Worm (Caenorhabditis elegans) whole organism, L1 larva: ENCODE data around the gene dpff-1.
A peak's percentile ranks its signal among the peaks of the same experiment; 100 is the strongest.

Experiments used
- C16A3.4 ChIP-seq: fragments of 150-350 bp; optimal IDR thresholded peaks from 2 replicates; lab custom pipeline; 2014; ENCODE audit warnings: missing biosample characterization, missing genetic modification characterization
- F16B12.6 ChIP-seq: fragments of 150-350 bp; optimal IDR thresholded peaks from 2 replicates; lab custom pipeline; 2014; ENCODE audit warnings: missing biosample characterization, missing genetic modification characterization
- aly-2 ChIP-seq: fragments of 150-350 bp; optimal IDR thresholded peaks from 2 replicates; lab custom pipeline; 2014; ENCODE audit warnings: missing biosample characterization, missing genetic modification characterization
- ama-1 ChIP-seq: fragments of 150-350 bp; optimal IDR thresholded peaks from 2 replicates; lab custom pipeline; 2014
- blmp-1 ChIP-seq: fragments of 150-350 bp; optimal IDR thresholded peaks from 2 replicates; lab custom pipeline; 2014; ENCODE audit warnings: missing biosample characterization, missing genetic modification characterization
- ceh-82 ChIP-seq, 3 experiments: fragments of 150-350 bp in 1 of 3; sonication (generic microtip) in 2 of 3; optimal IDR thresholded peaks; 2 replicates each; lab custom pipeline; 2014 to 2017; ENCODE audit warnings: missing biosample characterization in 3 of 3, missing genetic modification characterization in 3 of 3
- ceh-90 ChIP-seq: sonication (generic microtip); optimal IDR thresholded peaks from 2 replicates; lab custom pipeline; 2016; ENCODE audit warnings: missing genetic modification characterization, missing compliant biosample characterization
- ces-1 ChIP-seq: fragments of 150-350 bp; optimal IDR thresholded peaks from 2 replicates; lab custom pipeline; 2014; ENCODE audit warnings: missing biosample characterization, missing genetic modification reagents, missing genetic modification characterization
- dpl-1 ChIP-seq, 3 experiments: fragments of 150-350 bp in 2 of 3; sonication (generic microtip) in 1 of 3; optimal IDR thresholded peaks; 2 replicates each; lab custom pipeline; 2014 to 2017; ENCODE audit warnings: missing biosample characterization in 3 of 3, missing genetic modification characterization in 3 of 3, missing genetic modification reagents in 3 of 3
- dsc-1 ChIP-seq: sonication (generic microtip); optimal IDR thresholded peaks from 2 replicates; lab custom pipeline; 2016; ENCODE audit warnings: mild to moderate bottlenecking, missing genetic modification characterization, missing compliant biosample characterization
- efl-1 ChIP-seq, 4 experiments: fragments of 150-350 bp; optimal IDR thresholded peaks in 3 of 4; peaks in 1 of 4; 1 replicate in 1 of 4; 2 replicates in 3 of 4; lab custom pipeline; 2014; ENCODE audit warnings: missing biosample characterization in 2 of 4, missing genetic modification characterization in 2 of 4, missing genetic modification reagents in 2 of 4
- elt-2 ChIP-seq: sonication (generic microtip); optimal IDR thresholded peaks from 2 replicates; lab custom pipeline; 2016; ENCODE audit warnings: missing genetic modification characterization, mild to moderate bottlenecking, inconsistent platforms, missing compliant biosample characterization, missing genetic modification reagents
- elt-3 ChIP-seq, 6 experiments: fragments of 150-350 bp in 1 of 6; sonication (generic microtip); optimal IDR thresholded peaks; 2 replicates each; lab custom pipeline; 2017 to 2018; ENCODE audit warnings: missing biosample characterization in 6 of 6, missing genetic modification characterization in 6 of 6, inconsistent platforms in 1 of 6
- fkh-8 ChIP-seq: sonication (generic microtip); optimal IDR thresholded peaks from 2 replicates; lab custom pipeline; 2016; ENCODE audit warnings: mild to moderate bottlenecking, missing genetic modification characterization, missing compliant biosample characterization
- grh-1 ChIP-seq: fragments of 200-800 bp; sonication (Bioruptor generic); IDR thresholded peaks from 2 replicates; pipeline ENCODE4 v1.3.6; 2022; ENCODE audit warnings: missing genetic modification reagents, missing genetic modification characterization, missing compliant biosample characterization
- hpl-2 ChIP-seq: fragments of 150-350 bp; optimal IDR thresholded peaks from 2 replicates; lab custom pipeline; 2014; ENCODE audit warnings: missing biosample characterization, missing genetic modification reagents, missing genetic modification characterization
- irx-1 ChIP-seq: sonication (generic microtip); optimal IDR thresholded peaks from 2 replicates; lab custom pipeline; 2016; ENCODE audit warnings: missing genetic modification characterization, missing compliant biosample characterization
- lin-13 ChIP-seq: fragments of 150-350 bp; optimal IDR thresholded peaks from 2 replicates; lab custom pipeline; 2014; ENCODE audit warnings: missing biosample characterization, missing genetic modification reagents, missing genetic modification characterization
- lin-14 ChIP-seq: fragments of 200-800 bp; sonication (Bioruptor generic); optimal IDR thresholded peaks from 2 replicates; lab custom pipeline; 2018; ENCODE audit warnings: mild to moderate bottlenecking, missing genetic modification characterization, moderate library complexity, missing compliant biosample characterization
- lin-15B ChIP-seq: fragments of 150-350 bp; sonication (generic microtip); optimal IDR thresholded peaks from 3 replicates; lab custom pipeline; 2014; ENCODE audit warnings: missing biosample characterization, missing genetic modification characterization
- lin-35 ChIP-seq, 2 experiments: fragments of 150-350 bp; optimal IDR thresholded peaks; 2 replicates each; lab custom pipeline; 2014; ENCODE audit warnings: missing biosample characterization in 2 of 2, missing genetic modification characterization in 2 of 2, missing genetic modification reagents in 2 of 2
- lin-39 ChIP-seq: fragments of 150-350 bp; optimal IDR thresholded peaks from 2 replicates; lab custom pipeline; 2014; ENCODE audit warnings: missing biosample characterization, missing genetic modification reagents, missing genetic modification characterization
- lir-3 ChIP-seq: sonication (generic microtip); optimal IDR thresholded peaks from 2 replicates; lab custom pipeline; 2016; ENCODE audit warnings: mild to moderate bottlenecking, missing genetic modification characterization, moderate library complexity, missing compliant biosample characterization; ENCODE audit not compliant: poor library complexity
- lsy-2 ChIP-seq, 2 experiments: fragments of 150-350 bp; optimal IDR thresholded peaks; 2 replicates each; lab custom pipeline; 2014; ENCODE audit warnings: missing biosample characterization in 2 of 2, missing genetic modification characterization in 2 of 2
- mep-1 ChIP-seq: fragments of 150-350 bp; optimal IDR thresholded peaks from 2 replicates; lab custom pipeline; 2014; ENCODE audit warnings: missing biosample characterization, missing genetic modification characterization
- nhr-12 ChIP-seq: sonication (generic microtip); optimal IDR thresholded peaks from 2 replicates; lab custom pipeline; 2017; ENCODE audit warnings: missing biosample characterization, missing genetic modification characterization
- nhr-20 ChIP-seq: sonication (generic microtip); optimal IDR thresholded peaks from 2 replicates; lab custom pipeline; 2016; ENCODE audit warnings: mild to moderate bottlenecking, missing genetic modification characterization, missing compliant biosample characterization
- nhr-47 ChIP-seq: sonication (generic microtip); optimal IDR thresholded peaks from 2 replicates; lab custom pipeline; 2016; ENCODE audit warnings: mild to moderate bottlenecking, missing genetic modification characterization, moderate library complexity, missing compliant biosample characterization
- nhr-71 ChIP-seq: sonication (generic microtip); optimal IDR thresholded peaks from 2 replicates; lab custom pipeline; 2016; ENCODE audit warnings: mild to moderate bottlenecking, missing genetic modification characterization, moderate library complexity, missing compliant biosample characterization
- nhr-85 ChIP-seq: sonication (generic microtip); peaks from one replicate; lab custom pipeline; 2016; ENCODE audit warnings: missing genetic modification characterization, inconsistent platforms, missing compliant biosample characterization
- nhr-90 ChIP-seq: sonication (generic microtip); optimal IDR thresholded peaks from 2 replicates; lab custom pipeline; 2016; ENCODE audit warnings: mild to moderate bottlenecking, missing genetic modification characterization, missing compliant biosample characterization; ENCODE audit not compliant: poor library complexity
- pag-3 ChIP-seq: sonication (generic microtip); optimal IDR thresholded peaks from 2 replicates; lab custom pipeline; 2017; ENCODE audit warnings: missing genetic modification characterization, mild to moderate bottlenecking, missing compliant biosample characterization, antibody characterized with exemption, borderline replicate concordance; ENCODE audit not compliant: insufficient read depth
- skn-1 ChIP-seq: fragments of 150-350 bp; optimal IDR thresholded peaks from 2 replicates; lab custom pipeline; 2014; ENCODE audit warnings: missing biosample characterization, missing genetic modification characterization
- snu-23 ChIP-seq: sonication (generic microtip); optimal IDR thresholded peaks from 2 replicates; lab custom pipeline; 2016; ENCODE audit warnings: missing genetic modification characterization, missing compliant biosample characterization
- sox-4 ChIP-seq: sonication (generic microtip); optimal IDR thresholded peaks from 2 replicates; lab custom pipeline; 2016; ENCODE audit warnings: missing genetic modification characterization, missing compliant biosample characterization
- tbx-2 ChIP-seq: sonication (generic microtip); optimal IDR thresholded peaks from 2 replicates; lab custom pipeline; 2016; ENCODE audit warnings: missing genetic modification characterization, missing compliant biosample characterization
- tlp-1 ChIP-seq: fragments of 150-350 bp; optimal IDR thresholded peaks from 2 replicates; lab custom pipeline; 2014; ENCODE audit warnings: missing biosample characterization, missing genetic modification characterization
- unc-30 ChIP-seq: sonication (generic microtip); optimal IDR thresholded peaks from 2 replicates; lab custom pipeline; 2017; ENCODE audit warnings: missing biosample characterization, missing genetic modification characterization
- unc-62 ChIP-seq: fragments of 150-350 bp; optimal IDR thresholded peaks from 2 replicates; lab custom pipeline; 2014; ENCODE audit warnings: missing biosample characterization, missing genetic modification reagents, missing genetic modification characterization
- unc-98 ChIP-seq: fragments of 200-800 bp; sonication (Bioruptor generic); IDR thresholded peaks from 2 replicates; pipeline ENCODE4 v1.3.6; 2022; ENCODE audit warnings: missing genetic modification characterization, missing compliant biosample characterization
- xbp-1 ChIP-seq: sonication (generic microtip); optimal IDR thresholded peaks from 2 replicates; lab custom pipeline; 2016; ENCODE audit warnings: missing genetic modification characterization, missing compliant biosample characterization
- ztf-11 ChIP-seq, 2 experiments: sonication (generic microtip); optimal IDR thresholded peaks; 2 replicates each; lab custom pipeline; 2016 to 2017; ENCODE audit warnings: missing genetic modification characterization in 2 of 2, missing biosample characterization in 1 of 2, missing compliant biosample characterization in 1 of 2
- ztf-4 ChIP-seq: fragments of 150-350 bp; optimal IDR thresholded peaks from 2 replicates; lab custom pipeline; 2014; ENCODE audit warnings: missing biosample characterization, missing genetic modification characterization

dpff-1 gene

ce11 chrIII:5948162-5948933 lies 42.2 kb upstream of the dpff-1 start, which contains the start of the genes F25B5.6 and F25B5.3 (continued):
- peak in 2 of 3 experiments; percentile 12 to 50 for TF ChIP-seq dpl-1 (GFP tag; optimal IDR thresholded peaks at IDR 0.05; lab: Kevin White, UChicago)
- TF ChIP-seq lin-15B, result no peak
- no peak for TF ChIP-seq ces-1 (GFP tag; lab: Kevin White, UChicago)
- peak; percentile 14 for TF ChIP-seq lin-13 (GFP tag; lab: Kevin White, UChicago)
- TF ChIP-seq efl-1 (optimal IDR thresholded peaks at IDR 0.05; lab: Kevin White, UChicago), result peak in 1 of 2 experiments; percentile 31
- peak; percentile 43 to 92 for TF ChIP-seq efl-1 (GFP tag; optimal IDR thresholded peaks at IDR 0.05 in 1 of 2; lab: Kevin White, UChicago)
- TF ChIP-seq nhr-47, result no peak
- no peak for TF ChIP-seq tbx-2 (tag; lab: Kevin White, UChicago)
- peak in 2 of 6 experiments; percentile 28 to 89 for TF ChIP-seq elt-3 (tag; optimal IDR thresholded peaks at IDR 0.05; lab: Kevin White, UChicago)
- TF ChIP-seq ceh-82 (tag; optimal IDR thresholded peaks at IDR 0.05; lab: Kevin White, UChicago), result peak in 1 of 3 experiments; percentile 8
- no peak for TF ChIP-seq grh-1
- peak; percentile 57 for TF ChIP-seq nhr-71 (tag; lab: Kevin White, UChicago)
- TF ChIP-seq fkh-8 (tag; lab: Kevin White, UChicago), result peak; percentile 37
- no peak for TF ChIP-seq ceh-90
- peak; percentile 83 for TF ChIP-seq F16B12.6 (tag; lab: Kevin White, UChicago)
- TF ChIP-seq skn-1 (tag; lab: Kevin White, UChicago), result peak; percentile 53
- TF ChIP-seq irx-1 (tag; lab: Kevin White, UChicago), result no peak
- TF ChIP-seq xbp-1, result peak; percentile 3
- TF ChIP-seq nhr-85 (tag; lab: Kevin White, UChicago), result peak; percentile 79
- TF ChIP-seq blmp-1 (tag; lab: Kevin White, UChicago), result peak; percentile 19
- peak; percentile 61 for TF ChIP-seq mep-1
- no peak for TF ChIP-seq tlp-1 (tag; lab: Kevin White, UChicago)
- TF ChIP-seq C16A3.4 (tag; lab: Kevin White, UChicago), result peak; percentile 38
- TF ChIP-seq nhr-12, result no peak
- no peak for TF ChIP-seq unc-30 (tag; lab: Kevin White, UChicago)
- TF ChIP-seq unc-62 (GFP tag; lab: Kevin White, UChicago), result no peak
- TF ChIP-seq snu-23 (GFP tag; lab: Kevin White, UChicago), result peak; percentile 58
- TF ChIP-seq sox-4, result no peak
- TF ChIP-seq, all 84 proteins: peak for 24

ce11 chrIII:5945865-5946264 lies 39.7 kb upstream of the dpff-1 start, which contains the start of gene F25B5.5:
TSS of gene F25B5.5 (minus strand) at chrIII:5946124.
- no peak for TF ChIP-seq efl-1 (optimal IDR thresholded peaks at IDR 0.05; lab: Kevin White, UChicago)
- TF ChIP-seq efl-1 (GFP tag; optimal IDR thresholded peaks at IDR 0.05 in 1 of 2; lab: Kevin White, UChicago), result peak in 1 of 2 experiments; percentile 23
- TF ChIP-seq pag-3, result no peak

- TF ChIP-seq nhr-20 (tag; lab: Kevin White, UChicago) (peak; percentile 40), dsc-1 (tag; lab: Kevin White, UChicago) (peak; percentile 3), snu-23 (GFP tag; lab: Kevin White, UChicago) (peak; percentile 27), lsy-2 (tag; optimal IDR thresholded peaks at IDR 0.05; lab: Kevin White, UChicago) (peak in 1 of 2 experiments; percentile 18), ztf-11 (tag; optimal IDR thresholded peaks at IDR 0.05; lab: Kevin White, UChicago) (peak in 1 of 2 experiments; percentile 19), ama-1 (lab: Kevin White, UChicago) (peak; percentile 93), nhr-90 (tag; lab: Kevin White, UChicago) (peak; percentile 68), lin-39 (tag; lab: Kevin White, UChicago) (no peak), lin-14 (peak; percentile 25), xbp-1 (peak; percentile 18), efl-1 (optimal IDR thresholded peaks at IDR 0.05; lab: Kevin White, UChicago) (peak in 1 of 2 experiments; percentile 24), efl-1 (GFP tag; optimal IDR thresholded peaks at IDR 0.05 in 1 of 2; lab: Kevin White, UChicago) (peak in 1 of 2 experiments; percentile 92), elt-3 (tag; optimal IDR thresholded peaks at IDR 0.05; lab: Kevin White, UChicago) (no peak), ceh-82 (tag; optimal IDR thresholded peaks at IDR 0.05; lab: Kevin White, UChicago) (no peak), lir-3 (tag; lab: Kevin White, UChicago) (peak; percentile 57), ztf-4 (tag; lab: Kevin White, UChicago) (peak; percentile 22), unc-98 (GFP tag; lab: Robert Waterston, UW) (no peak), grh-1 (peak; percentile 35; the same call in 1 of the 2 replicates), unc-62 (GFP tag; lab: Kevin White, UChicago) (no peak), nhr-71 (tag; lab: Kevin White, UChicago) (peak; percentile 54), lin-35 (GFP tag; optimal IDR thresholded peaks at IDR 0.05; lab: Kevin White, UChicago) (peak in 1 of 2 experiments; percentile 45), aly-2 (peak; percentile 98), nhr-85 (tag; lab: Kevin White, UChicago) (peak; percentile 48), hpl-2 (peak; percentile 67), elt-2 (tag; lab: Kevin White, UChicago) (peak; percentile 39), nhr-47 (peak; percentile 58)
Observed at ce11 chrIII:5943368-5944180, 37.4 kb upstream of the dpff-1 start.
